Fruit fly (Drosophila melanogaster): Measurements from ENCODE around the gene tyf.

DNA sequence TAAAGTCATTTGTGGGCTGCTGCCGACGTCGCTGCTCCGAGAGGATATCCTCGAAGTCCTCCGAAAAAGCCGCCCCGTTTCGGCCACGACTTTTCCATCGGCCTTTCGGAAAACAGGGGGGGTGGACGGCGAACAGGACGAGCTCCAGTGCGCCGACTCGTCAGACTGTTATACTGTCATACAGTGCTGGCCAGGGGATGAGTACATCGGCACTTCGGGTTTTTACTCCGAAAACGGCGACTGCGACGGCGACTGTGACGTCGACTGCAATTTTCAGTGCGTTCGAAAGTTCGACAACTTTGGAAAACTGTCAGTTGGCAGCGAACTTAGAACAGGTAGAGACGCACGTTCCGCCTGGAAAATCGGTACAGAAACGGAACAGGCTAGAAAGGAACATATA is 41.4 kb upstream of the tyf start, which contains the start of gene CG43689:
- no peak for TF ChIP-seq usp (GFP tag; optimal IDR thresholded peaks at IDR 0.05)
- no peak for TF ChIP-seq Rel (GFP tag; optimal IDR thresholded peaks at IDR 0.05)
- no peak for TF ChIP-seq Rel (tag; optimal IDR thresholded peaks at IDR 0.05)
- no peak for TF ChIP-seq Hnf4 (GFP tag; optimal IDR thresholded peaks at IDR 0.05)
- no peak for TF ChIP-seq OdsH (GFP tag; optimal IDR thresholded peaks at IDR 0.05)
- no peak for TF ChIP-seq dsf (GFP tag; optimal IDR thresholded peaks at IDR 0.05; ENCODE audit: borderline replicate concordance)

All from whole organism, wandering third instar larva.